Worm (Caenorhabditis elegans) whole organism, L4 larva: ENCODE results near the gene chst-1.
A peak's percentile ranks its signal among the peaks of the same experiment; 100 is the strongest.

Experiments
- D1046.2 ChIP-seq: fragments of 200-800 bp; sonication (Bioruptor generic); IDR thresholded peaks from 2 replicates; pipeline ENCODE4 v1.3.6; 2022; ENCODE audit warnings: missing genetic modification characterization, missing compliant biosample characterization
- F10B5.3 ChIP-seq: sonication (generic microtip); optimal IDR thresholded peaks from 2 replicates; lab custom pipeline; 2016; ENCODE audit warnings: mild to moderate bottlenecking, missing genetic modification characterization, missing compliant biosample characterization
- F37D6.2 ChIP-seq: sonication (generic microtip); optimal IDR thresholded peaks from 2 replicates; lab custom pipeline; 2016; ENCODE audit warnings: mild to moderate bottlenecking, missing genetic modification characterization, missing compliant biosample characterization
- F44E2.7 ChIP-seq: fragments of 200-800 bp; sonication (Bioruptor generic); IDR thresholded peaks from 2 replicates; pipeline ENCODE4 v2.1.2; 2022; ENCODE audit warnings: missing genetic modification characterization, missing compliant biosample characterization
- F49E8.2 ChIP-seq: sonication (generic microtip); optimal IDR thresholded peaks from 2 replicates; lab custom pipeline; 2016; ENCODE audit warnings: missing compliant biosample characterization, mild to moderate bottlenecking, missing genetic modification characterization, borderline replicate concordance
- R02D3.7 ChIP-seq: fragments of 150-350 bp; sonication (generic microtip); optimal IDR thresholded peaks from 3 replicates; lab custom pipeline; 2014; ENCODE audit warnings: missing biosample characterization, missing genetic modification characterization
- Y105C5A.15 ChIP-seq: fragments of 200-800 bp; sonication (Bioruptor generic); IDR thresholded peaks from 2 replicates; pipeline ENCODE4 v1.3.6; 2022; ENCODE audit warnings: missing genetic modification characterization, missing compliant biosample characterization
- Y5F2A.4 ChIP-seq: fragments of 200-800 bp; sonication (Bioruptor generic); optimal IDR thresholded peaks from 2 replicates; lab custom pipeline; 2018; ENCODE audit warnings: mild to moderate bottlenecking, missing genetic modification characterization, missing compliant biosample characterization
- Y75B8A.6 ChIP-seq: fragments of 200-800 bp; sonication (Bioruptor generic); IDR thresholded peaks from 2 replicates; pipeline ENCODE4 v1.3.6; 2022; ENCODE audit warnings: missing genetic modification reagents, missing genetic modification characterization, missing compliant biosample characterization
- aha-1 ChIP-seq: fragments of 150-350 bp; peaks from one replicate; lab custom pipeline; 2014; ENCODE audit warnings: missing biosample characterization, missing genetic modification characterization
- ceh-28 ChIP-seq: fragments of 150-350 bp; optimal IDR thresholded peaks from 2 replicates; lab custom pipeline; 2014; ENCODE audit warnings: missing biosample characterization, missing genetic modification reagents, missing genetic modification characterization
- ceh-32 ChIP-seq: sonication (generic microtip); optimal IDR thresholded peaks from 2 replicates; lab custom pipeline; 2016; ENCODE audit warnings: mild to moderate bottlenecking, missing genetic modification characterization, missing compliant biosample characterization; ENCODE audit not compliant: poor library complexity
- ces-1 ChIP-seq: fragments of 150-350 bp; sonication (generic microtip); optimal IDR thresholded peaks from 4 replicates; lab custom pipeline; 2014; ENCODE audit warnings: missing biosample characterization, missing genetic modification reagents, missing genetic modification characterization
- cey-2 ChIP-seq: sonication (generic microtip); optimal IDR thresholded peaks from 3 replicates; lab custom pipeline; 2017; ENCODE audit warnings: missing genetic modification characterization, mild to moderate bottlenecking, missing compliant biosample characterization, antibody characterized with exemption, borderline replicate concordance; ENCODE audit not compliant: insufficient read depth
- ctbp-1 ChIP-seq: fragments of 200-800 bp; sonication (Bioruptor generic); IDR thresholded peaks from 2 replicates; pipeline ENCODE4 v1.3.6; 2022; ENCODE audit warnings: missing genetic modification reagents, missing genetic modification characterization, missing compliant biosample characterization
- daf-19 ChIP-seq: fragments of 200-800 bp; sonication (Bioruptor generic); conservative IDR thresholded peaks from 2 replicates; pipeline ENCODE4 v1.3.6; 2022; ENCODE audit warnings: missing genetic modification characterization, missing compliant biosample characterization
- daf-8 ChIP-seq: fragments of 200-800 bp; sonication (Bioruptor generic); IDR thresholded peaks from 2 replicates; pipeline ENCODE4 v1.3.6; 2022; ENCODE audit warnings: missing genetic modification characterization, missing compliant biosample characterization
- dmd-6 ChIP-seq: fragments of 200-800 bp; sonication (Bioruptor generic); IDR thresholded peaks from 2 replicates; pipeline ENCODE4 v1.3.6; 2022; ENCODE audit warnings: missing genetic modification reagents, missing genetic modification characterization, missing compliant biosample characterization
- fkh-10 ChIP-seq: fragments of 150-350 bp; optimal IDR thresholded peaks from 2 replicates; lab custom pipeline; 2014; ENCODE audit warnings: missing biosample characterization, missing genetic modification reagents, missing genetic modification characterization
- hlh-11 ChIP-seq: fragments of 200-800 bp; sonication (Bioruptor generic); optimal IDR thresholded peaks from 2 replicates; lab custom pipeline; 2018; ENCODE audit warnings: mild to moderate bottlenecking, missing genetic modification characterization, missing compliant biosample characterization
- lin-1 ChIP-seq: fragments of 200-800 bp; sonication (Bioruptor generic); IDR thresholded peaks from 2 replicates; pipeline ENCODE4 v1.3.6; 2022; ENCODE audit warnings: missing genetic modification reagents, missing genetic modification characterization, missing compliant biosample characterization
- lin-29 ChIP-seq: fragments of 200-800 bp; sonication (Bioruptor generic); IDR thresholded peaks from 2 replicates; pipeline ENCODE4 v1.3.6; 2022; ENCODE audit warnings: missing genetic modification reagents, missing genetic modification characterization, missing compliant biosample characterization
- madf-9 ChIP-seq: fragments of 200-800 bp; sonication (Bioruptor generic); conservative IDR thresholded peaks from 2 replicates; pipeline ENCODE4 v1.3.6; 2022; ENCODE audit warnings: missing genetic modification reagents, missing genetic modification characterization, missing compliant biosample characterization
- mdl-1 ChIP-seq, 2 experiments: fragments of 150-350 bp in 1 of 2; sonication (generic microtip) in 1 of 2; optimal IDR thresholded peaks; 2 replicates each; lab custom pipeline; 2014 to 2017; ENCODE audit warnings: missing biosample characterization in 2 of 2, missing genetic modification characterization in 2 of 2
- mdt-29 ChIP-seq: fragments of 200-800 bp; sonication (Bioruptor generic); IDR thresholded peaks from 2 replicates; pipeline ENCODE4 v1.3.6; 2022; ENCODE audit warnings: missing genetic modification reagents, missing genetic modification characterization, missing compliant biosample characterization
- mes-2 ChIP-seq: sonication (generic microtip); optimal IDR thresholded peaks from 2 replicates; lab custom pipeline; 2016; ENCODE audit warnings: missing genotype, mild to moderate bottlenecking, missing genetic modification characterization, missing compliant biosample characterization; ENCODE audit not compliant: poor library complexity, severe bottlenecking
- nhr-10 ChIP-seq: fragments of 150-350 bp; optimal IDR thresholded peaks from 2 replicates; lab custom pipeline; 2014; ENCODE audit warnings: missing biosample characterization, missing genetic modification characterization
- nhr-102 ChIP-seq: sonication (generic microtip); optimal IDR thresholded peaks from 2 replicates; lab custom pipeline; 2016; ENCODE audit warnings: mild to moderate bottlenecking, missing genetic modification characterization, moderate library complexity, missing compliant biosample characterization
- nhr-11 ChIP-seq: fragments of 150-350 bp; optimal IDR thresholded peaks from 2 replicates; lab custom pipeline; 2014; ENCODE audit warnings: missing biosample characterization, missing genetic modification characterization
- nhr-28 ChIP-seq: fragments of 150-350 bp; optimal IDR thresholded peaks from 2 replicates; lab custom pipeline; 2014; ENCODE audit warnings: missing biosample characterization, missing genetic modification characterization
- nhr-76 ChIP-seq: fragments of 150-350 bp; optimal IDR thresholded peaks from 2 replicates; lab custom pipeline; 2014; ENCODE audit warnings: missing biosample characterization, missing genetic modification characterization
- nhr-77 ChIP-seq: fragments of 150-350 bp; optimal IDR thresholded peaks from 2 replicates; lab custom pipeline; 2014; ENCODE audit warnings: missing biosample characterization, missing genetic modification characterization
- pqm-1 ChIP-seq: sonication (generic microtip); optimal IDR thresholded peaks from 2 replicates; lab custom pipeline; 2017; ENCODE audit warnings: missing biosample characterization, missing genetic modification characterization
- rbr-2 ChIP-seq: sonication (generic microtip); optimal IDR thresholded peaks from 2 replicates; lab custom pipeline; 2016; ENCODE audit warnings: missing genotype, missing genetic modification characterization, missing compliant biosample characterization
- saeg-2 ChIP-seq: fragments of 200-800 bp; sonication (Bioruptor generic); IDR thresholded peaks from 2 replicates; pipeline ENCODE4 v1.3.6; 2022; ENCODE audit warnings: missing genetic modification reagents, missing genetic modification characterization, missing compliant biosample characterization
- sdz-12 ChIP-seq: fragments of 200-800 bp; sonication (Bioruptor generic); optimal IDR thresholded peaks from 2 replicates; lab custom pipeline; 2018; ENCODE audit warnings: mild to moderate bottlenecking, missing genetic modification characterization, missing compliant biosample characterization
- skn-1 ChIP-seq: fragments of 150-350 bp; optimal IDR thresholded peaks from 2 replicates; lab custom pipeline; 2014; ENCODE audit warnings: missing biosample characterization, missing genetic modification characterization
- snpc-1.2 ChIP-seq: fragments of 200-800 bp; sonication (Bioruptor generic); IDR thresholded peaks from 2 replicates; pipeline ENCODE4 v1.3.6; 2022; ENCODE audit warnings: missing genetic modification reagents, missing genetic modification characterization, missing compliant biosample characterization
- tra-1 ChIP-seq: fragments of 200-800 bp; sonication (Bioruptor generic); IDR thresholded peaks from 2 replicates; pipeline ENCODE4 v1.3.6; 2022; ENCODE audit warnings: missing genetic modification reagents, missing genetic modification characterization, missing compliant biosample characterization
- unc-62 ChIP-seq, 3 experiments: fragments of 150-350 bp in 1 of 3; sonication (generic microtip); optimal IDR thresholded peaks in 2 of 3; peaks in 1 of 3; 1 replicate in 1 of 3; 2 replicates in 2 of 3; lab custom pipeline; 2014 to 2017; ENCODE audit warnings: missing biosample characterization in 3 of 3, missing genetic modification characterization in 3 of 3, missing genetic modification reagents in 3 of 3, missing genotype in 1 of 3
- zag-1 ChIP-seq: fragments of 150-350 bp; optimal IDR thresholded peaks from 2 replicates; lab custom pipeline; 2014; ENCODE audit warnings: missing biosample characterization, missing genetic modification characterization
- ztf-7 ChIP-seq: fragments of 150-350 bp; optimal IDR thresholded peaks from 2 replicates; lab custom pipeline; 2014; ENCODE audit warnings: missing biosample characterization, missing genetic modification characterization

chst-1 gene

ce11 chrII:8071012-8071625, 35.7 kb downstream of the chst-1 start (continued):
- TF ChIP-seq aha-1 = peak; percentile 46
- peak; percentile 22 for TF ChIP-seq hlh-11
- TF ChIP-seq Y5F2A.4 = no peak
- TF ChIP-seq pqm-1 = peak; percentile 60
- TF ChIP-seq nhr-11 (tag; lab: Kevin White, UChicago) = no peak
- TF ChIP-seq nhr-10 (tag; lab: Kevin White, UChicago) = no peak
- no peak for TF ChIP-seq F49E8.2 (tag; lab: Kevin White, UChicago)
- TF ChIP-seq mdl-1 (tag; optimal IDR thresholded peaks at IDR 0.05; lab: Kevin White, UChicago) = peak in 1 of 2 experiments; percentile 48
- no peak for TF ChIP-seq madf-9 (GFP tag; lab: Robert Waterston, UW)
- no peak for TF ChIP-seq ztf-7 (tag; lab: Kevin White, UChicago)
- no peak for TF ChIP-seq nhr-102 (tag; lab: Kevin White, UChicago)
- TF ChIP-seq mdt-29 (GFP tag; lab: Robert Waterston, UW) = no peak
- no peak for TF ChIP-seq sdz-12 (GFP tag; lab: Kevin White, UChicago)
- no peak for TF ChIP-seq ctbp-1
- TF ChIP-seq daf-8 (GFP tag; lab: Robert Waterston, UW) = no peak
- TF ChIP-seq unc-62 (GFP tag; optimal IDR thresholded peaks at IDR 0.05 in 1 of 2; lab: Kevin White, UChicago) = no peak
- TF ChIP-seq unc-62 (tag; optimal IDR thresholded peaks at IDR 0.05; lab: Kevin White, UChicago) = no peak
- TF ChIP-seq R02D3.7 (tag; lab: Kevin White, UChicago) = no peak
- TF ChIP-seq zag-1 (tag; lab: Kevin White, UChicago) = no peak
- TF ChIP-seq lin-29 (GFP tag; lab: Robert Waterston, UW) = no peak
- TF ChIP-seq nhr-76 (tag; lab: Kevin White, UChicago) = no peak
- TF ChIP-seq F10B5.3 (tag; lab: Kevin White, UChicago) = no peak
- TF ChIP-seq ces-1 (GFP tag; lab: Kevin White, UChicago) = no peak
- no peak for TF ChIP-seq daf-19
- no peak for TF ChIP-seq fkh-10 (GFP tag; lab: Kevin White, UChicago)
- TF ChIP-seq Y75B8A.6 = no peak
- no peak for TF ChIP-seq rbr-2 (tag; lab: Kevin White, UChicago)
- TF ChIP-seq skn-1 = no peak
- no peak for TF ChIP-seq snpc-1.2 (GFP tag; lab: Robert Waterston, UW)
- TF ChIP-seq ceh-32 (tag; lab: Kevin White, UChicago) = no peak
- no peak for TF ChIP-seq F37D6.2 (tag; lab: Kevin White, UChicago)
- no peak for TF ChIP-seq D1046.2 (GFP tag; lab: Robert Waterston, UW)
- TF ChIP-seq dmd-6 (GFP tag; lab: Robert Waterston, UW) = 0 out of 2 replicates have a peak, but pooled peaks have one; percentile 17
- TF ChIP-seq lin-1 = no peak
- TF ChIP-seq tra-1 (GFP tag; lab: Robert Waterston, UW) = no peak
- TF ChIP-seq nhr-77 (tag; lab: Kevin White, UChicago) = no peak
- no peak for TF ChIP-seq ceh-28 (tag; lab: Kevin White, UChicago)
- peak; percentile 6 for TF ChIP-seq nhr-28 (tag; lab: Kevin White, UChicago)
- no peak for TF ChIP-seq cey-2 (tag; lab: Kevin White, UChicago)
- TF ChIP-seq mes-2 (tag; lab: Kevin White, UChicago) = no peak
- no peak for TF ChIP-seq Y105C5A.15
- no peak for TF ChIP-seq saeg-2
- no peak for TF ChIP-seq F44E2.7 (GFP tag; lab: Robert Waterston, UW)
